Worm (Caenorhabditis elegans): ENCODE results near the gene ent-1.

ce11 chrIV:11623759-11624287 lies 31.4 kb downstream of the ent-1 start:
- TF ChIP-seq dao-5 (tag; optimal IDR thresholded peaks at IDR 0.05) (no peak), W03F9.2 (tag; optimal IDR thresholded peaks at IDR 0.05) (no peak), him-1 (tag; optimal IDR thresholded peaks at IDR 0.05) (no peak)

Data from whole organism, L4/young adult.